Worm (Caenorhabditis elegans): ENCODE data around the gene nhr-127.

The nhr-127 gene

ce11 chrV:16297070-16297469 is 37.3 kb downstream of the nhr-127 start, which contains the start of gene srbc-83:
Gene srbc-83, plus strand, starts transcription at chrV:16297370.
- TF ChIP-seq alr-1 (tag; optimal IDR thresholded peaks at IDR 0.05; ENCODE audit: borderline replicate concordance), result no peak
- TF ChIP-seq pax-3 (tag; optimal IDR thresholded peaks at IDR 0.05), result no peak
- TF ChIP-seq ztf-11 (tag; optimal IDR thresholded peaks at IDR 0.05), result no peak
- no peak for TF ChIP-seq mef-2 (tag; optimal IDR thresholded peaks at IDR 0.05)
- TF ChIP-seq lsy-2 (tag; optimal IDR thresholded peaks at IDR 0.05), result no peak
- no peak for TF ChIP-seq lin-14 (GFP tag; optimal IDR thresholded peaks at IDR 0.05)
- no peak for TF ChIP-seq xbp-1 (tag; optimal IDR thresholded peaks at IDR 0.05)

ce11 chrV:16298669-16299068 is 38.9 kb downstream of the nhr-127 start, which contains the start of gene srbc-84:
Gene srbc-84, plus strand, starts transcription at chrV:16298969.
- TF ChIP-seq isw-1 (GFP tag; IDR thresholded peaks at IDR 0.05) (no peak), zip-4 (GFP tag; optimal IDR thresholded peaks at IDR 0.05) (no peak), egl-13 (tag; optimal IDR thresholded peaks at IDR 0.05) (no peak), snu-23 (GFP tag; optimal IDR thresholded peaks at IDR 0.05) (no peak), fkh-8 (tag; optimal IDR thresholded peaks at IDR 0.05) (no peak), fkh-10 (GFP tag; optimal IDR thresholded peaks at IDR 0.05) (no peak)

ce11 chrV:16299834-16300233 is 40.0 kb downstream of the nhr-127 start:
- TF ChIP-seq F16B12.6 (tag; optimal IDR thresholded peaks at IDR 0.05) (peak; percentile 29), jun-1 (tag; optimal IDR thresholded peaks at IDR 0.05) (no peak)

DNA sequence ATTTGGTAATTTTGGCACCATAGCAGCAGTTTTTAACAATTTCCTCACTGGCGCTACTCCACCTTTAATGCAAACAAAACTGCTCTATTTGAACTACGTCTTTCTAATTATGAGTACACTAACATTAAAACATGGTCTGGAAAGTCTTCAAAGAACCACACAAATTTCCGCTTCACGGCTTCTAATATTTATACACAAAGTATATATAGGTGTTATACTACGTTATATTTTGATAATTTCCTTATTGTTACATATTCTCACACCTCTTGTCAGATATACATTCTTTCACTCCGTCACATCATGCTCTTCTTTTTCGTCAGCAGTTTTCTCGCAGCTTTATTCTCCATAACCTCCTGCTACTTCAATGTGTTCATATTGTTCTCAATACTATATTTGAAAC is 40.5 kb downstream of the nhr-127 start, which contains the start of gene srbc-82:
TSS of gene srbc-82 (plus strand) at position 301 of the 400 bp plus-strand sequence.
- TF ChIP-seq nhr-84 (tag; optimal IDR thresholded peaks at IDR 0.05), result no peak
- no peak for TF ChIP-seq nhr-90 (tag; optimal IDR thresholded peaks at IDR 0.05; ENCODE audit: poor library complexity)
- no peak for TF ChIP-seq nhr-237 (tag; optimal IDR thresholded peaks at IDR 0.05)
- no peak for TF ChIP-seq fkh-10 (GFP tag; optimal IDR thresholded peaks at IDR 0.05)
- TF ChIP-seq lin-39 (tag; optimal IDR thresholded peaks at IDR 0.05), result no peak
- no peak for TF ChIP-seq mdl-1 (tag; optimal IDR thresholded peaks at IDR 0.05)
- no peak for TF ChIP-seq sox-4 (tag; optimal IDR thresholded peaks at IDR 0.05)
- no peak for TF ChIP-seq Y116A8C.19 (tag; optimal IDR thresholded peaks at IDR 0.05; ENCODE audit: borderline replicate concordance)
- no peak for TF ChIP-seq dpl-1 (GFP tag; optimal IDR thresholded peaks at IDR 0.05)

- TF ChIP-seq zag-1 (tag; optimal IDR thresholded peaks at IDR 0.05), result no peak
- no peak for TF ChIP-seq ceh-88 (GFP tag; IDR thresholded peaks at IDR 0.05)
- peak; percentile 43 for TF ChIP-seq elt-2 (tag; optimal IDR thresholded peaks at IDR 0.05)
- TF ChIP-seq vab-15 (tag; optimal IDR thresholded peaks at IDR 0.05), result no peak
- TF ChIP-seq efl-1 (optimal IDR thresholded peaks at IDR 0.05), result no peak
- peak in 1 of 2 experiments; percentile 31 for TF ChIP-seq efl-1 (GFP tag; optimal IDR thresholded peaks at IDR 0.05 in 1 of 2)
- no peak for TF ChIP-seq fkh-8 (tag; optimal IDR thresholded peaks at IDR 0.05)
- no peak for TF ChIP-seq hlh-4 (tag; optimal IDR thresholded peaks at IDR 0.05)
- TF ChIP-seq pag-3 (tag; optimal IDR thresholded peaks at IDR 0.05; ENCODE audit: borderline replicate concordance, insufficient read depth), result no peak
These were observed 42.7 kb downstream of the nhr-127 start, which contains the start of the genes C31A11.13 and oac-6 for ce11 chrV:16302439-16302838. Gene C31A11.13, minus strand, starts transcription at chrV:16302551. Gene oac-6, plus strand, starts transcription at chrV:16302717.

DNA sequence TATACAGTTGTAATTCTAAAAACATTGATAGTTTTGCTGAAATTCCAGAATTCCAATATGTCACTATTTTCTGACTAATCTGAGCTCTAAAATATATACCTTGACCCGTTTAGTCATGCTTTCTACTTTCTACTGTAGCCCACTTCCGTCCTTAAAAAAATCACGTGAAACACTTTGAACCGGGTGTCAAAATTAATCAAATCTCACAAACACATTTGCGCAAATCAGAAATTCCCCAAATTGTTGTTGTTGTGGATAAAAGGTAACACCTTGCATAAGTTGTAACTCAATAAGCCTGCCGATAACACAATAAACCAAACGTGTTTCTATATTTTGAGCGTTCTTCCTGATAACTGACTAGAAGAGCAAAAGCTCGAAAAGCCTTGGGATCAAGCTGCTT is 47.5 kb downstream of the nhr-127 start, which contains the start of gene srxa-7:
TSS of gene srxa-7 (plus strand) at position 301 of the 400 bp plus-strand sequence.
- no peak for TF ChIP-seq unc-130 (tag; optimal IDR thresholded peaks at IDR 0.05)
- no peak for TF ChIP-seq C16A3.4 (tag; optimal IDR thresholded peaks at IDR 0.05)
- no peak for TF ChIP-seq mep-1 (tag; optimal IDR thresholded peaks at IDR 0.05)
- no peak for TF ChIP-seq vab-15 (tag; optimal IDR thresholded peaks at IDR 0.05)
- no peak for TF ChIP-seq tbx-2 (tag; optimal IDR thresholded peaks at IDR 0.05)
- no peak for TF ChIP-seq snpc-4 (tag; optimal IDR thresholded peaks at IDR 0.05)
- no peak for TF ChIP-seq elt-2 (tag; optimal IDR thresholded peaks at IDR 0.05)
- no peak for TF ChIP-seq lsy-2 (tag; optimal IDR thresholded peaks at IDR 0.05)
- TF ChIP-seq grh-1 (GFP tag; IDR thresholded peaks at IDR 0.05), result no peak

Data from whole organism, L1 larva.